Fruit fly (Drosophila melanogaster) whole organism, embryonic: ENCODE results near the gene CG7432.

Experiments
- Atf3 ChIP-seq: fragments of 200-800 bp; sonication (Bioruptor generic); optimal IDR thresholded peaks from 3 replicates; lab custom pipeline; 2016; ENCODE audit warnings: missing biosample characterization, missing genetic modification characterization
- B-H2 ChIP-seq: fragments of 200-800 bp; sonication (Bioruptor generic); optimal IDR thresholded peaks from 2 replicates; lab custom pipeline; 2018; ENCODE audit warnings: missing biosample characterization, mild to moderate bottlenecking, missing genetic modification characterization
- BtbVII ChIP-seq: fragments of 200-800 bp; sonication (Bioruptor generic); optimal IDR thresholded peaks from 3 replicates; lab custom pipeline; 2017; ENCODE audit warnings: missing biosample characterization, mild to moderate bottlenecking, missing genetic modification characterization
- CG10543 ChIP-seq: fragments of 200-800 bp; sonication (Bioruptor generic); optimal IDR thresholded peaks from 3 replicates; lab custom pipeline; 2017; ENCODE audit warnings: missing biosample characterization, mild to moderate bottlenecking, missing genetic modification characterization, moderate library complexity
- CG11456 ChIP-seq: fragments of 200-800 bp; sonication (Bioruptor generic); IDR thresholded peaks from 3 replicates; pipeline ENCODE4 v1.3.6; 2022; ENCODE audit warnings: missing biosample characterization, missing genetic modification characterization
- CG11695 ChIP-seq: fragments of 200-800 bp; sonication (Bioruptor generic); IDR thresholded peaks from 3 replicates; pipeline ENCODE4 v1.3.6; 2022; ENCODE audit warnings: missing biosample characterization, missing genetic modification characterization
- CG12659 ChIP-seq: fragments of 200-800 bp; sonication (Bioruptor generic); optimal IDR thresholded peaks from 3 replicates; lab custom pipeline; 2017; ENCODE audit warnings: mild to moderate bottlenecking, missing biosample characterization, missing genetic modification reagents, missing genetic modification characterization
- CG14441 ChIP-seq: fragments of 200-800 bp; sonication (Bioruptor generic); IDR thresholded peaks from 2 replicates; pipeline ENCODE4 v1.3.6; 2022; ENCODE audit warnings: missing biosample characterization, missing genetic modification characterization
- CG14860 ChIP-seq: fragments of 200-800 bp; sonication (Bioruptor generic); IDR thresholded peaks from 3 replicates; pipeline ENCODE4 v1.3.6; 2022; ENCODE audit warnings: missing biosample characterization, missing genetic modification characterization; ENCODE audit not compliant: partially characterized antibody
- CG15269 ChIP-seq: fragments of 200-800 bp; sonication (Bioruptor generic); optimal IDR thresholded peaks from 2 replicates; lab custom pipeline; 2018; ENCODE audit warnings: missing biosample characterization, mild to moderate bottlenecking, missing genetic modification characterization, moderate library complexity
- CG18619 ChIP-seq: fragments of 200-800 bp; sonication (Bioruptor generic); optimal IDR thresholded peaks from 3 replicates; lab custom pipeline; 2017; ENCODE audit warnings: missing biosample characterization, mild to moderate bottlenecking, missing genetic modification characterization
- CG2129 ChIP-seq: fragments of 200-800 bp; sonication (Bioruptor generic); IDR thresholded peaks from 2 replicates; pipeline ENCODE4 v1.3.6; 2022; ENCODE audit warnings: missing biosample characterization, missing genetic modification characterization; ENCODE audit not compliant: partially characterized antibody
- CG3163 ChIP-seq: fragments of 200-800 bp; sonication (Bioruptor generic); optimal IDR thresholded peaks from 3 replicates; lab custom pipeline; 2016; ENCODE audit warnings: missing biosample characterization, missing genetic modification characterization
- CG3407 ChIP-seq: fragments of 200-800 bp; sonication (Bioruptor generic); optimal IDR thresholded peaks from 2 replicates; lab custom pipeline; 2018; ENCODE audit warnings: missing biosample characterization, mild to moderate bottlenecking, missing genetic modification characterization
- CG3726 ChIP-seq: fragments of 200-800 bp; sonication (Bioruptor generic); IDR thresholded peaks from 3 replicates; pipeline ENCODE4, ENCODE4 v1.3.6; 2022; ENCODE audit warnings: missing biosample characterization, missing genetic modification characterization
- CG7357 ChIP-seq: fragments of 200-800 bp; sonication (Bioruptor generic); IDR thresholded peaks from 3 replicates; pipeline ENCODE4 v1.3.6; 2022; ENCODE audit warnings: missing biosample characterization, missing genetic modification characterization
- CG8281 ChIP-seq: fragments of 200-800 bp; sonication (Bioruptor generic); optimal IDR thresholded peaks from 2 replicates; lab custom pipeline; 2018; ENCODE audit warnings: missing biosample characterization, mild to moderate bottlenecking, missing genetic modification characterization, moderate library complexity
- CG8944 ChIP-seq: fragments of 200-800 bp; sonication (Bioruptor generic); optimal IDR thresholded peaks from 3 replicates; lab custom pipeline; 2016; ENCODE audit warnings: missing biosample characterization, missing genetic modification characterization
- CG9797 ChIP-seq: fragments of 200-800 bp; sonication (Bioruptor generic); optimal IDR thresholded peaks from 3 replicates; lab custom pipeline; 2018; ENCODE audit warnings: missing biosample characterization, mild to moderate bottlenecking, missing genetic modification characterization
- Chrac-16 ChIP-seq: fragments of 200-800 bp; sonication (Bioruptor generic); optimal IDR thresholded peaks from 3 replicates; lab custom pipeline; 2016; ENCODE audit warnings: missing biosample characterization, missing genetic modification characterization
- Dip3 ChIP-seq: fragments of 200-800 bp; sonication (Bioruptor generic); optimal IDR thresholded peaks from 3 replicates; lab custom pipeline; 2016; ENCODE audit warnings: missing biosample characterization, missing genetic modification characterization
- HLH3B ChIP-seq: fragments of 200-800 bp; sonication (Bioruptor generic); IDR thresholded peaks from 2 replicates; pipeline ENCODE4 v1.3.6; 2022; ENCODE audit warnings: missing biosample characterization, missing genetic modification characterization
- Jarid2 ChIP-seq: fragments of 200-800 bp; sonication (Bioruptor generic); optimal IDR thresholded peaks from 3 replicates; lab custom pipeline; 2017; ENCODE audit warnings: mild to moderate bottlenecking, missing biosample characterization, missing genetic modification reagents, missing genetic modification characterization
- MTF-1 ChIP-seq: fragments of 200-800 bp; sonication (Bioruptor generic); optimal IDR thresholded peaks from 2 replicates; lab custom pipeline; 2018; ENCODE audit warnings: missing biosample characterization, mild to moderate bottlenecking, missing genetic modification characterization, borderline replicate concordance
- Mad ChIP-seq: fragments of 200-800 bp; sonication (Bioruptor generic); optimal IDR thresholded peaks from 2 replicates; lab custom pipeline; 2016; ENCODE audit warnings: missing biosample characterization, missing genetic modification characterization
- Mes4 ChIP-seq: fragments of 200-800 bp; sonication (Bioruptor generic); optimal IDR thresholded peaks from 2 replicates; lab custom pipeline; 2016; ENCODE audit warnings: missing biosample characterization, missing genetic modification characterization
- Nf-YB ChIP-seq: fragments of 200-800 bp; sonication (Bioruptor generic); optimal IDR thresholded peaks from 3 replicates; lab custom pipeline; 2019; ENCODE audit warnings: missing biosample characterization, mild to moderate bottlenecking, missing genetic modification characterization, moderate library complexity
- Opbp ChIP-seq: fragments of 200-800 bp; sonication (Bioruptor generic); IDR thresholded peaks from 3 replicates; pipeline ENCODE4 v1.3.6; 2022; ENCODE audit warnings: missing biosample characterization, missing genetic modification characterization; ENCODE audit not compliant: partially characterized antibody
- PHDP ChIP-seq: fragments of 200-800 bp; sonication (Bioruptor generic); optimal IDR thresholded peaks from 3 replicates; lab custom pipeline; 2018; ENCODE audit warnings: missing biosample characterization, mild to moderate bottlenecking, missing genetic modification characterization, moderate library complexity
- Taf1 ChIP-seq: fragments of 200-800 bp; sonication (Bioruptor generic); IDR thresholded peaks from 2 replicates; pipeline ENCODE4 v1.3.6; 2022; ENCODE audit warnings: missing biosample characterization, missing genetic modification characterization
- Usf ChIP-seq: fragments of 200-800 bp; sonication (Bioruptor generic); optimal IDR thresholded peaks from 2 replicates; lab custom pipeline; 2017; ENCODE audit warnings: missing genotype, missing biosample characterization, missing genetic modification characterization
- abd-A ChIP-seq: fragments of 200-800 bp; sonication (Bioruptor generic); optimal IDR thresholded peaks from 3 replicates; lab custom pipeline; 2019; ENCODE audit warnings: missing biosample characterization, mild to moderate bottlenecking, missing genetic modification characterization, moderate library complexity
- chm ChIP-seq: fragments of 200-800 bp; sonication (Bioruptor generic); IDR thresholded peaks from 2 replicates; pipeline ENCODE4 v1.3.6; 2022; ENCODE audit warnings: missing biosample characterization, missing genetic modification characterization
- dm ChIP-seq: fragments of 200-800 bp; sonication (Bioruptor generic); optimal IDR thresholded peaks from 3 replicates; lab custom pipeline; 2016; ENCODE audit warnings: missing biosample characterization, missing genetic modification characterization
- dpn ChIP-seq, 2 experiments: fragments of 200-800 bp; sonication (Bioruptor generic); optimal IDR thresholded peaks; 3 replicates each; lab custom pipeline; 2016; ENCODE audit warnings: missing biosample characterization in 2 of 2, missing genetic modification characterization in 2 of 2
- dysf ChIP-seq: fragments of 200-800 bp; sonication (Bioruptor generic); IDR thresholded peaks from 3 replicates; pipeline ENCODE4 v1.3.6; 2022; ENCODE audit warnings: missing biosample characterization, missing genetic modification characterization
- fru ChIP-seq: fragments of >200 bp; optimal IDR thresholded peaks from 2 replicates; lab custom pipeline; 2017
- gfzf ChIP-seq: fragments of 200-800 bp; sonication (Bioruptor generic); optimal IDR thresholded peaks from 2 replicates; lab custom pipeline; 2016; ENCODE audit warnings: missing biosample characterization, mild to moderate bottlenecking, missing genetic modification characterization, moderate library complexity
- inv ChIP-seq: fragments of 200-800 bp; sonication (Bioruptor generic); IDR thresholded peaks from 2 replicates; pipeline ENCODE4 v1.3.6; 2022; ENCODE audit warnings: missing biosample characterization, missing genetic modification characterization; ENCODE audit not compliant: partially characterized antibody
- jigr1 ChIP-seq: fragments of 200-800 bp; sonication (Bioruptor generic); IDR thresholded peaks from 3 replicates; pipeline ENCODE4 v1.3.6; 2022; ENCODE audit warnings: missing biosample characterization, missing genetic modification characterization
- lab ChIP-seq: fragments of 200-800 bp; sonication (Bioruptor generic); optimal IDR thresholded peaks from 3 replicates; lab custom pipeline; 2017; ENCODE audit warnings: missing biosample characterization, missing genetic modification characterization, mild to moderate bottlenecking, moderate library complexity, missing genetic modification reagents
- nau ChIP-seq: fragments of 200-800 bp; sonication (Bioruptor generic); optimal IDR thresholded peaks from 3 replicates; lab custom pipeline; 2017; ENCODE audit warnings: missing biosample characterization, mild to moderate bottlenecking, missing genetic modification characterization, missing genetic modification reagents
- nerfin-1 ChIP-seq: fragments of 200-800 bp; sonication (Bioruptor generic); optimal IDR thresholded peaks from 3 replicates; lab custom pipeline; 2019; ENCODE audit warnings: missing biosample characterization, mild to moderate bottlenecking, missing genetic modification characterization, moderate library complexity
- p53 ChIP-seq: fragments of 200-800 bp; sonication (Bioruptor generic); optimal IDR thresholded peaks from 2 replicates; lab custom pipeline; 2016; ENCODE audit warnings: missing biosample characterization, missing genetic modification characterization
- prd ChIP-seq, 3 experiments: fragments of >200 bp in 2 of 3; fragments of 200-800 bp in 1 of 3; sonication (Bioruptor generic) in 1 of 3; optimal IDR thresholded peaks in 2 of 3; IDR thresholded peaks in 1 of 3; 2 replicates in 2 of 3; 3 replicates in 1 of 3; pipeline versions ENCODE4 v1.3.6 to Lab custom; 2017 to 2022; ENCODE audit warnings: missing biosample characterization in 1 of 3, missing genetic modification characterization in 1 of 3
- schlank ChIP-seq: fragments of 200-800 bp; sonication (Bioruptor generic); optimal IDR thresholded peaks from 2 replicates; lab custom pipeline; 2018; ENCODE audit warnings: missing biosample characterization, mild to moderate bottlenecking, missing genetic modification characterization
- tio ChIP-seq: fragments of 200-800 bp; sonication (Bioruptor generic); optimal IDR thresholded peaks from 2 replicates; lab custom pipeline; 2017; ENCODE audit warnings: missing biosample characterization, missing genetic modification characterization, inconsistent platforms

The CG7432 gene

DNA sequence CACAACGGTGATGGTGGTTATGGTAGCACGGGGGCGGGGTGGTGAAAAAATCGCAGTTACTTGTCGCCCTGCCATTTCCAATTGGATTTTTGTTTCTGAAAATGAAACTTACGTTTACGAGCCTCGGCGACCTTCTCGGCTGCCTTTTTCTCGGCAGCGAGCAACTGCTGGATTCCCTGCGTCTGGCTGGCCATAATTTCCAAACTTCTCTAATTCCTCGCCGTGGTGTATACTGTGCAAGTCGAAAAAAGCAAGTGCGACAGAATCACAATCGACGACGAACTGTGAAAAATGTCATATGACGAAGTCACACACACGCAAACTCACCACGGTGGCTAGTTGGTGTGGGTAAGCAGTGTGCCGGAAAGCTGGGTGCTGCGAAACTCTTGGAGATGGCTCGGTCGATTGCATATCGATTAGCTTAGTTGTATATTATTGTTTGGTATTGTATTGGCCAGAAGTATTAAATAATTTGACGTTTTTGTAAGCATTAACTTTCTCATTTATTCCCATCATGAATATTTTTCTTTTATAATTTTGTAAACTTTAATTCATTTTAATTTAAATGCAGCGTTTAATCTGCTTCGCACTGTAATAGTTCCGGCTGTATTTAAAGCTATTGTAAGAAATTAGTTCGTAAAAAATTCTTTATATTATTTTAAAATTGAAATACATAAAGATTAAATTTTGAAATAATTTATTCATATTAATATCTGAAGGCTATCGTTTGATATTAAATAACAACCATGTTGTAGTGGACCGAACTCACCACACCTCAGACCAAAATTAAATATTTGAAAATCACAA lies 20.5 kb upstream of the CG7432 start, which contains the start of gene Vha13 (continued):
- TF ChIP-seq CG8281 (no peak), Opbp (GFP tag; lab: Robert Waterston, UW) (peak; percentile 82), schlank (tag; lab: Kevin White, UChicago) (peak; percentile 12), lab (GFP tag; lab: Kevin White, UChicago) (peak; percentile 74), PHDP (peak; percentile 22), CG11695 (no peak), CG8944 (GFP tag; lab: Kevin White, UChicago) (peak; percentile 53), HLH3B (GFP tag; lab: Robert Waterston, UW) (peak; percentile 38; the same call in 1 of the 2 replicates), Taf1 (GFP tag; lab: Robert Waterston, UW) (peak; percentile 58; the same call in 1 of the 2 replicates), CG14860 (GFP tag; lab: Robert Waterston, UW) (peak; percentile 8; the same call in 2 of the 3 replicates), MTF-1 (GFP tag; lab: Kevin White, UChicago) (peak; percentile 39), Atf3 (GFP tag; lab: Kevin White, UChicago) (peak; percentile 60), Mes4 (GFP tag; lab: Kevin White, UChicago) (no peak), Mad (GFP tag; lab: Kevin White, UChicago) (no peak), jigr1 (GFP tag; lab: Robert Waterston, UW) (0 out of 3 replicates have a peak, but pooled peaks have one; percentile 29), Dip3 (GFP tag; lab: Kevin White, UChicago) (peak; percentile 23), p53 (GFP tag; lab: Kevin White, UChicago) (no peak), Chrac-16 (GFP tag; lab: Kevin White, UChicago) (peak; percentile 27), Usf (GFP tag; lab: Kevin White, UChicago) (peak; percentile 33), prd (optimal IDR thresholded peaks at IDR 0.05; lab: Kevin White, UChicago) (no peak), prd (GFP tag; IDR thresholded peaks at IDR 0.05; lab: Robert Waterston, UW) (peak; percentile 67; the same call in 2 of the 3 replicates), nau (GFP tag; lab: Kevin White, UChicago) (no peak), CG11456 (GFP tag; lab: Robert Waterston, UW) (peak; percentile 83), CG3163 (GFP tag; lab: Kevin White, UChicago) (peak; percentile 2), Nf-YB (GFP tag; lab: Kevin White, UChicago) (no peak), abd-A (tag; lab: Kevin White, UChicago) (peak; percentile 69), fru (lab: Kevin White, UChicago) (no peak), CG2129 (GFP tag; lab: Robert Waterston, UW) (0 out of 2 replicates have a peak, but pooled peaks have one; percentile 11), CG15269 (tag; lab: Kevin White, UChicago) (no peak), dm (peak; percentile 38), CG9797 (GFP tag; lab: Kevin White, UChicago) (peak; percentile 16), CG3726 (GFP tag; lab: Robert Waterston, UW) (no peak), BtbVII (GFP tag; lab: Kevin White, UChicago) (peak; percentile 45), Jarid2 (GFP tag; lab: Kevin White, UChicago) (peak; percentile 50), chm (GFP tag; lab: Robert Waterston, UW) (peak; percentile 82), gfzf (peak; percentile 10), B-H2 (GFP tag; lab: Kevin White, UChicago) (peak; percentile 59), tio (GFP tag; lab: Kevin White, UChicago) (no peak), inv (GFP tag; lab: Robert Waterston, UW) (peak; percentile 62), CG7357 (GFP tag; lab: Robert Waterston, UW) (0 out of 3 replicates have a peak, but pooled peaks have one; percentile 26), CG12659 (GFP tag; lab: Kevin White, UChicago) (peak; percentile 56), dpn (GFP tag; optimal IDR thresholded peaks at IDR 0.05; lab: Kevin White, UChicago) (peak; percentile 2 to 35), CG10543 (GFP tag; lab: Kevin White, UChicago) (peak; percentile 27), CG3407 (GFP tag; lab: Kevin White, UChicago) (no peak), nerfin-1 (peak; percentile 40), CG18619 (peak; percentile 24), CG14441 (GFP tag; lab: Robert Waterston, UW) (peak; percentile 55), dysf (GFP tag; lab: Robert Waterston, UW) (peak; percentile 63; the same call in 2 of the 3 replicates)
